Fruit fly (Drosophila melanogaster) whole organism, wandering third instar larva: Measurements from ENCODE around the gene lectin-29Ca.

Source experiments
- Abd-B ChIP-seq: fragments of >200 bp; optimal IDR thresholded peaks from 2 replicates; lab custom pipeline; 2017; ENCODE audit warnings: missing biosample characterization, missing genetic modification characterization
- CG32264 ChIP-seq: fragments of 200-800 bp; sonication (Bioruptor generic); optimal IDR thresholded peaks from 2 replicates; lab custom pipeline; 2016; ENCODE audit warnings: missing biosample characterization, missing genetic modification characterization
- CG9705 ChIP-seq: fragments of 200-800 bp; sonication (Bioruptor generic); optimal IDR thresholded peaks from 2 replicates; lab custom pipeline; 2018; ENCODE audit warnings: missing biosample characterization, mild to moderate bottlenecking, missing genetic modification characterization
- CrebA ChIP-seq: fragments of 200-800 bp; sonication (Bioruptor generic); optimal IDR thresholded peaks from 2 replicates; lab custom pipeline; 2016; ENCODE audit warnings: missing biosample characterization, mild to moderate bottlenecking, missing genetic modification characterization, borderline replicate concordance
- Dfd ChIP-seq: fragments of >200 bp; optimal IDR thresholded peaks from 2 replicates; lab custom pipeline; 2017; ENCODE audit warnings: missing biosample characterization, missing genetic modification characterization
- Dif ChIP-seq: fragments of 200-275, 200-300 bp; sonication (Bioruptor generic); optimal IDR thresholded peaks from 2 replicates; lab custom pipeline; 2018; ENCODE audit warnings: missing biosample characterization, missing genetic modification characterization; ENCODE audit not compliant: partially characterized antibody
- GATAd ChIP-seq: sonication (Bioruptor generic); optimal IDR thresholded peaks from 2 replicates; lab custom pipeline; 2016; ENCODE audit warnings: missing biosample characterization, missing genetic modification characterization
- HLH106 ChIP-seq: fragments of 200-800 bp; optimal IDR thresholded peaks from 3 replicates; lab custom pipeline; 2019; ENCODE audit warnings: missing biosample characterization, mild to moderate bottlenecking, missing genetic modification characterization, moderate library complexity
- Hnf4 ChIP-seq: fragments of 200-800 bp; sonication (Bioruptor generic); optimal IDR thresholded peaks from 2 replicates; lab custom pipeline; 2016; ENCODE audit warnings: missing biosample characterization, mild to moderate bottlenecking, missing genetic modification characterization
- Hr78 ChIP-seq: fragments of >200 bp; optimal IDR thresholded peaks from 2 replicates; lab custom pipeline; 2017; ENCODE audit warnings: missing biosample characterization, missing genetic modification characterization
- Hr83 ChIP-seq: fragments of 200-300 bp; sonication (Bioruptor generic); optimal IDR thresholded peaks from 2 replicates; lab custom pipeline; 2016; ENCODE audit warnings: missing biosample characterization, mild to moderate bottlenecking, missing genetic modification characterization, moderate library complexity; ENCODE audit not compliant: poor library complexity, severe bottlenecking
- Jra ChIP-seq: sonication (Bioruptor generic); optimal IDR thresholded peaks from 2 replicates; lab custom pipeline; 2016; ENCODE audit warnings: missing biosample characterization, missing genetic modification characterization
- Mio ChIP-seq: sonication (Bioruptor generic); optimal IDR thresholded peaks from 2 replicates; lab custom pipeline; 2016; ENCODE audit warnings: missing biosample characterization, missing genetic modification characterization
- Myc ChIP-seq: fragments of >200 bp; optimal IDR thresholded peaks from 2 replicates; lab custom pipeline; 2017
- N ChIP-seq: fragments of >200 bp; optimal IDR thresholded peaks from 2 replicates; lab custom pipeline; 2018; ENCODE audit warnings: missing biosample characterization, missing external identifiers, missing genetic modification characterization
- OdsH ChIP-seq: fragments of 200-800 bp; sonication (Bioruptor generic); optimal IDR thresholded peaks from 2 replicates; lab custom pipeline; 2016; ENCODE audit warnings: missing biosample characterization, mild to moderate bottlenecking, missing genetic modification characterization
- Rel ChIP-seq, 2 experiments: fragments of 200-800 bp; sonication (Bioruptor generic) in 1 of 2; optimal IDR thresholded peaks; 2 replicates in 1 of 2; 3 replicates in 1 of 2; lab custom pipeline; 2016 to 2019; ENCODE audit warnings: mild to moderate bottlenecking in 2 of 2, missing biosample characterization in 2 of 2, missing genetic modification characterization in 2 of 2, moderate library complexity in 1 of 2
- Sp1 ChIP-seq: fragments of 200-800 bp; sonication (Bioruptor generic); optimal IDR thresholded peaks from 3 replicates; lab custom pipeline; 2019; ENCODE audit warnings: missing biosample characterization, mild to moderate bottlenecking, missing genetic modification characterization, moderate library complexity
- Vsx2 ChIP-seq: fragments of 200-300, 225-300 bp; sonication (Bioruptor generic); optimal IDR thresholded peaks from 2 replicates; lab custom pipeline; 2018; ENCODE audit warnings: missing biosample characterization, missing genetic modification characterization; ENCODE audit not compliant: partially characterized antibody
- br ChIP-seq: fragments of 200-800 bp; sonication (Bioruptor generic); optimal IDR thresholded peaks from 2 replicates; lab custom pipeline; 2016; ENCODE audit warnings: missing biosample characterization, missing genetic modification characterization
- brk ChIP-seq: fragments of 200-800 bp; sonication (Bioruptor generic); optimal IDR thresholded peaks from 2 replicates; lab custom pipeline; 2016; ENCODE audit warnings: missing biosample characterization, mild to moderate bottlenecking, missing genetic modification characterization
- dl ChIP-seq, 2 experiments: fragments of 175-275, 200-275 bp in 1 of 2; fragments of 200-275 bp in 1 of 2; sonication (Bioruptor generic); optimal IDR thresholded peaks; lab custom pipeline; 2018; ENCODE audit warnings: mild to moderate bottlenecking in 2 of 2, missing biosample characterization in 2 of 2, missing genetic modification characterization in 2 of 2, moderate library complexity in 2 of 2; ENCODE audit not compliant: partially characterized antibody in 2 of 2, insufficient read depth in 1 of 2
- dmrt93B ChIP-seq: fragments of 200-800 bp; sonication (Bioruptor generic); optimal IDR thresholded peaks from 2 replicates; lab custom pipeline; 2018; ENCODE audit warnings: missing biosample characterization, mild to moderate bottlenecking, missing genetic modification characterization
- dsf ChIP-seq: sonication (Bioruptor generic); optimal IDR thresholded peaks from 2 replicates; lab custom pipeline; 2016; ENCODE audit warnings: missing biosample characterization, missing genetic modification characterization, borderline replicate concordance
- ey ChIP-seq: fragments of 200-800 bp; sonication (Bioruptor generic); optimal IDR thresholded peaks from 2 replicates; lab custom pipeline; 2016; ENCODE audit warnings: missing biosample characterization, missing genetic modification characterization
- foxo ChIP-seq, 2 experiments: fragments of 200-800 bp; sonication (Bioruptor generic); optimal IDR thresholded peaks; 2 replicates in 1 of 2; 3 replicates in 1 of 2; lab custom pipeline; 2016 to 2017; ENCODE audit warnings: missing biosample characterization in 2 of 2, missing genetic modification characterization in 2 of 2
- fru ChIP-seq: fragments of 200-800 bp; sonication (Bioruptor generic); optimal IDR thresholded peaks from 3 replicates; lab custom pipeline; 2016; ENCODE audit warnings: missing biosample characterization, mild to moderate bottlenecking, missing genetic modification characterization
- h ChIP-seq: fragments of 200-800 bp; sonication (Bioruptor generic); optimal IDR thresholded peaks from 3 replicates; lab custom pipeline; 2016; ENCODE audit warnings: missing biosample characterization, mild to moderate bottlenecking, missing genetic modification characterization
- jim ChIP-seq: fragments of 175-275, 200-325 bp; sonication (Bioruptor generic); optimal IDR thresholded peaks from 2 replicates; lab custom pipeline; 2016; ENCODE audit warnings: missing biosample characterization, mild to moderate bottlenecking, missing genetic modification characterization
- lola ChIP-seq: fragments of >200 bp; optimal IDR thresholded peaks from 2 replicates; lab custom pipeline; 2017; ENCODE audit warnings: missing biosample characterization, missing genetic modification characterization
- pan ChIP-seq: fragments of >200 bp; optimal IDR thresholded peaks from 2 replicates; lab custom pipeline; 2017
- psq ChIP-seq: fragments of 200-800 bp; sonication (Bioruptor generic); optimal IDR thresholded peaks from 3 replicates; lab custom pipeline; 2017; ENCODE audit warnings: missing biosample characterization, mild to moderate bottlenecking, missing genetic modification characterization, moderate library complexity
- rgr ChIP-seq: fragments of 200-800 bp; sonication (Bioruptor generic); optimal IDR thresholded peaks from 3 replicates; lab custom pipeline; 2016; ENCODE audit warnings: missing biosample characterization, mild to moderate bottlenecking, missing genetic modification characterization
- sage ChIP-seq: fragments of 200-800 bp; sonication (Bioruptor generic); optimal IDR thresholded peaks from 2 replicates; lab custom pipeline; 2016; ENCODE audit warnings: missing biosample characterization, mild to moderate bottlenecking, missing genetic modification characterization
- sv ChIP-seq: fragments of 200-800 bp; sonication (Bioruptor generic); optimal IDR thresholded peaks from 3 replicates; lab custom pipeline; 2016; ENCODE audit warnings: missing biosample characterization, missing genetic modification characterization
- tai ChIP-seq: sonication (Bioruptor generic); optimal IDR thresholded peaks from 2 replicates; lab custom pipeline; 2016; ENCODE audit warnings: missing biosample characterization, missing genetic modification characterization
- usp ChIP-seq: fragments of >200 bp; optimal IDR thresholded peaks from 2 replicates; lab custom pipeline; 2017; ENCODE audit warnings: missing biosample characterization, missing genetic modification characterization
- woc ChIP-seq: sonication (Bioruptor generic); optimal IDR thresholded peaks from 2 replicates; lab custom pipeline; 2016; ENCODE audit warnings: missing biosample characterization, mild to moderate bottlenecking, missing genetic modification characterization

The lectin-29Ca gene

dm6 chr2L:8372248-8372647, 21.8 kb downstream of the lectin-29Ca start:
- TF ChIP-seq CG9705 (GFP tag; lab: Kevin White, UChicago) (no peak), Rel (GFP tag; optimal IDR thresholded peaks at IDR 0.05; lab: Kevin White, UChicago) (no peak), Rel (tag; optimal IDR thresholded peaks at IDR 0.05; lab: Kevin White, UChicago) (peak; percentile 27)
- TF ChIP-seq, all 38 proteins: peak for 1

- TF ChIP-seq CG32264 (GFP tag; lab: Kevin White, UChicago): no peak
- no peak for TF ChIP-seq tai (GFP tag; lab: Kevin White, UChicago)
- TF ChIP-seq br (GFP tag; lab: Kevin White, UChicago): no peak
- TF ChIP-seq Sp1 (GFP tag; lab: Kevin White, UChicago): no peak
- TF ChIP-seq rgr (GFP tag; lab: Kevin White, UChicago): no peak
- TF ChIP-seq, all 38 proteins: peak for 0
These were observed 22.6 kb downstream of the lectin-29Ca start for dm6 chr2L:8371354-8371937.

DNA sequence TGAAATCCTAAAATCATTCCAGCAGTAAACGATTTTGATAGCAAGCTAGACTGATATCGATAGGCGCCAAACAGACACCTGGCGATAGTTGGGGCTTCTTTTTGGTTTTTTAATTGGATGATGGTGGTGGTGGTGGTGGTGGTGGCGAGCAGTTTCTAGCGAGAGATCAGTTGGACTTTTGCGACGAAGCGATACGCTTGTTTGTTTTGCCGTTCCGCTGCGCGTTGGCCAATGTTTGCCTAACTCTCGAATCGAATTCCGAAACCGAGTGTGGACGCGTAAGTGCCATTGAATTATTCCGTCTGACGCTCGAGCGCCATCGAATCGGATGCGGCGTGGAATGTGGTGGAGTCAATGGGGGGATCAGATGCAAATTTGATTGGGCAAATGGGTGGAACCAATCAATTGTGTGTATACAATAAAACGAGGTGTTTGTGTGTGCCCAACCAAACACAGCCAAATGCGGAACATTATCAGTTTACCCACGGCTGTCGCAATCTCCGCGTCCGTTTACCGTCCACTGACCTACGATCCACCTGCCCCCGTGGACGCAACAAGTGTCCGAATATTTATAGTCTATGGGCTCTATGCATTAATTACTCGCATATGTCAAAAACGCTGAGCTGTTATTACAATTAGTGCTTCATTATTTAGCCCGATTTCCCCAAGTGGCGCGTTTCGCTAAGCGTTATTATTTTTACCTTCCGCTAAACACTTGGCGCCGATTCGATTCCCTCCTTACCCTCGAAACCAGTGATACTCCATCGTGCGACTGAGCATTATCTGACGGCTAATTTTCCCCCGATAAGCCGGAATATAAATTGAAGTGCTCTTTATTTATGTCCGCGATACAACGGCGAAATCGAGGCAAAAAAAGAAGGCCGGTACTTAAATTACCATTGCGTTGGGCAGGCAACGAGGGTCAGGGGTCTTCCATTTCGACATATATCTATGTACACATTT, 23.4 kb downstream of the lectin-29Ca start, which contains the start of gene CG17292:
TSS of gene CG17292 (plus strand) at position 91 of the 963 bp plus-strand sequence.
- TF ChIP-seq sage (GFP tag; lab: Kevin White, UChicago): no peak
- TF ChIP-seq sv (GFP tag; lab: Kevin White, UChicago): no peak
- TF ChIP-seq fru (GFP tag; lab: Kevin White, UChicago): no peak
- TF ChIP-seq h (GFP tag; lab: Kevin White, UChicago): peak; percentile 41
- TF ChIP-seq usp (GFP tag; lab: Kevin White, UChicago): no peak
- no peak for TF ChIP-seq dmrt93B (GFP tag; lab: Kevin White, UChicago)
- TF ChIP-seq Dfd (GFP tag; lab: Kevin White, UChicago): no peak
- no peak for TF ChIP-seq brk (GFP tag; lab: Kevin White, UChicago)
- no peak for TF ChIP-seq woc (GFP tag; lab: Kevin White, UChicago)
- no peak for TF ChIP-seq CG9705 (GFP tag; lab: Kevin White, UChicago)
- TF ChIP-seq foxo (GFP tag; optimal IDR thresholded peaks at IDR 0.05; lab: Kevin White, UChicago): peak in 1 of 2 experiments; percentile 17
- TF ChIP-seq Myc: no peak
- TF ChIP-seq Rel (GFP tag; optimal IDR thresholded peaks at IDR 0.05; lab: Kevin White, UChicago): no peak
- peak; percentile 48 for TF ChIP-seq Rel (tag; optimal IDR thresholded peaks at IDR 0.05; lab: Kevin White, UChicago)
- TF ChIP-seq Vsx2 (GFP tag; lab: Kevin White, UChicago): peak; percentile 98
- no peak for TF ChIP-seq GATAd (GFP tag; lab: Kevin White, UChicago)
- no peak for TF ChIP-seq HLH106 (tag; lab: Kevin White, UChicago)
- no peak for TF ChIP-seq Abd-B (GFP tag; lab: Kevin White, UChicago)
- no peak for TF ChIP-seq N (GFP tag; lab: Kevin White, UChicago)
- peak; percentile 55 for TF ChIP-seq Hnf4 (GFP tag; lab: Kevin White, UChicago)
- no peak for TF ChIP-seq Sp1 (GFP tag; lab: Kevin White, UChicago)
- no peak for TF ChIP-seq dl (GFP tag; optimal IDR thresholded peaks at IDR 0.05; lab: Kevin White, UChicago; ENCODE audit: insufficient read depth in 1 of 2, partially characterized antibody in 2 of 2)
- no peak for TF ChIP-seq ey (GFP tag; lab: Kevin White, UChicago)
- peak; percentile 49 for TF ChIP-seq rgr (GFP tag; lab: Kevin White, UChicago)
- TF ChIP-seq Hr83: peak; percentile 3
- no peak for TF ChIP-seq pan (lab: Kevin White, UChicago)
- TF ChIP-seq Mio (GFP tag; lab: Kevin White, UChicago): no peak
- TF ChIP-seq jim: no peak
- TF ChIP-seq Jra (GFP tag; lab: Kevin White, UChicago): no peak
- no peak for TF ChIP-seq CrebA (GFP tag; lab: Kevin White, UChicago)
- no peak for TF ChIP-seq psq (GFP tag; lab: Kevin White, UChicago)
- TF ChIP-seq CG32264 (GFP tag; lab: Kevin White, UChicago): no peak
- peak; percentile 68 for TF ChIP-seq OdsH (GFP tag; lab: Kevin White, UChicago)
- TF ChIP-seq Dif: peak; percentile 87
- peak; percentile 15 for TF ChIP-seq br (GFP tag; lab: Kevin White, UChicago)
- TF ChIP-seq dsf (GFP tag; lab: Kevin White, UChicago): no peak
- no peak for TF ChIP-seq lola (GFP tag; lab: Kevin White, UChicago)
- TF ChIP-seq Hr78: no peak
- TF ChIP-seq tai (GFP tag; lab: Kevin White, UChicago): no peak
